Fruit fly (Drosophila melanogaster): ENCODE results near the gene Anp.

Gene Anp

dm6 chr3R:30243262-30243815, 33.6 kb downstream of the Anp start, which contains the start of gene CG9737 (continued):
- TF ChIP-seq kni (GFP tag; optimal IDR thresholded peaks at IDR 0.05) (peak; percentile 8), bsh (GFP tag; optimal IDR thresholded peaks at IDR 0.05) (peak; percentile 24 to 73), CG12155 (GFP tag; optimal IDR thresholded peaks at IDR 0.05) (no peak), CG13123 (GFP tag; optimal IDR thresholded peaks at IDR 0.05) (no peak), zfh2 (GFP tag; optimal IDR thresholded peaks at IDR 0.05) (no peak), yki (optimal IDR thresholded peaks at IDR 0.05) (no peak), pb (GFP tag; optimal IDR thresholded peaks at IDR 0.05) (no peak), caup (GFP tag; optimal IDR thresholded peaks at IDR 0.05; ENCODE audit: severe bottlenecking) (no peak), psq (GFP tag; optimal IDR thresholded peaks at IDR 0.05) (no peak), CG15514 (GFP tag; optimal IDR thresholded peaks at IDR 0.05) (peak; percentile 5), wor (GFP tag; IDR thresholded peaks at IDR 0.05) (no peak), CG17612 (GFP tag; IDR thresholded peaks at IDR 0.05) (no peak), Camta (GFP tag; optimal IDR thresholded peaks at IDR 0.05) (no peak), nerfin-2 (GFP tag; IDR thresholded peaks at IDR 0.05; ENCODE audit: partially characterized antibody) (no peak), Pdp1 (GFP tag; optimal IDR thresholded peaks at IDR 0.05) (peak in 1 of 2 experiments; percentile 97), unc-4 (GFP tag; IDR thresholded peaks at IDR 0.05; ENCODE audit: partially characterized antibody) (0 out of 2 replicates have a peak, but pooled peaks have one; percentile 21), CG12299 (tag; optimal IDR thresholded peaks at IDR 0.05) (no peak), CG12744 (GFP tag; optimal IDR thresholded peaks at IDR 0.05) (no peak), CG11093 (GFP tag; IDR thresholded peaks at IDR 0.05) (no peak), CG9727 (GFP tag; optimal IDR thresholded peaks at IDR 0.05) (no peak), CG7372 (GFP tag; IDR thresholded peaks at IDR 0.05) (no peak), dati (GFP tag; IDR thresholded peaks at IDR 0.05) (no peak), pan (optimal IDR thresholded peaks at IDR 0.05) (no peak), pan (GFP tag; optimal IDR thresholded peaks at IDR 0.05 in 1 of 2, IDR thresholded peaks at IDR 0.05 in 1 of 2) (no peak), sima (GFP tag; optimal IDR thresholded peaks at IDR 0.05) (no peak), CG32772 (GFP tag; IDR thresholded peaks at IDR 0.05) (no peak), E2f2 (GFP tag; IDR thresholded peaks at IDR 0.05) (no peak), CG10543 (GFP tag; optimal IDR thresholded peaks at IDR 0.05) (peak; percentile 51), kah (GFP tag; optimal IDR thresholded peaks at IDR 0.05) (peak; percentile 5), lab (GFP tag; optimal IDR thresholded peaks at IDR 0.05) (peak; percentile 25), sob (GFP tag; IDR thresholded peaks at IDR 0.05) (no peak), CG10979 (tag; optimal IDR thresholded peaks at IDR 0.05) (no peak), grau (tag; optimal IDR thresholded peaks at IDR 0.05) (no peak), vfl (GFP tag; optimal IDR thresholded peaks at IDR 0.05) (no peak), Ptx1 (GFP tag; IDR thresholded peaks at IDR 0.05) (no peak), CG8089 (GFP tag; optimal IDR thresholded peaks at IDR 0.05) (no peak), bigmax (GFP tag; optimal IDR thresholded peaks at IDR 0.05) (no peak), CG30020 (tag; optimal IDR thresholded peaks at IDR 0.05) (no peak), ATbp (GFP tag; optimal IDR thresholded peaks at IDR 0.05) (no peak), CG4617 (GFP tag; optimal IDR thresholded peaks at IDR 0.05; ENCODE audit: borderline replicate concordance) (no peak), chinmo (GFP tag; IDR thresholded peaks at IDR 0.05; ENCODE audit: partially characterized antibody) (peak; percentile 98), CG13424 (tag; optimal IDR thresholded peaks at IDR 0.05) (no peak), CG4360 (GFP tag; IDR thresholded peaks at IDR 0.05) (no peak), Stat92E (GFP tag; optimal IDR thresholded peaks at IDR 0.05) (no peak), CG33557 (GFP tag; optimal IDR thresholded peaks at IDR 0.05) (peak; percentile 46), CG13287 (GFP tag; IDR thresholded peaks at IDR 0.05; ENCODE audit: partially characterized antibody) (peak; percentile 34; the same call in 1 of the 2 replicates), HHEX (GFP tag; optimal IDR thresholded peaks at IDR 0.05) (peak; percentile 14), NC2α (GFP tag; optimal IDR thresholded peaks at IDR 0.05) (no peak), Blimp-1 (GFP tag; optimal IDR thresholded peaks at IDR 0.05) (peak; percentile 100), Drgx (GFP tag; IDR thresholded peaks at IDR 0.05) (peak; percentile 74)
